Fruit fly (Drosophila melanogaster) whole organism, prepupa: ENCODE data around the gene net.

Experiments
- Sox102F ChIP-seq: fragments of 200-800 bp; sonication (Bioruptor generic); optimal IDR thresholded peaks from 2 replicates; lab custom pipeline; 2016; ENCODE audit warnings: missing biosample characterization, mild to moderate bottlenecking, missing genetic modification characterization
- fkh ChIP-seq: fragments of 200-800 bp; sonication (Bioruptor generic); optimal IDR thresholded peaks from 3 replicates; lab custom pipeline; 2017; ENCODE audit warnings: missing biosample characterization, mild to moderate bottlenecking, missing genetic modification characterization, moderate library complexity

DNA sequence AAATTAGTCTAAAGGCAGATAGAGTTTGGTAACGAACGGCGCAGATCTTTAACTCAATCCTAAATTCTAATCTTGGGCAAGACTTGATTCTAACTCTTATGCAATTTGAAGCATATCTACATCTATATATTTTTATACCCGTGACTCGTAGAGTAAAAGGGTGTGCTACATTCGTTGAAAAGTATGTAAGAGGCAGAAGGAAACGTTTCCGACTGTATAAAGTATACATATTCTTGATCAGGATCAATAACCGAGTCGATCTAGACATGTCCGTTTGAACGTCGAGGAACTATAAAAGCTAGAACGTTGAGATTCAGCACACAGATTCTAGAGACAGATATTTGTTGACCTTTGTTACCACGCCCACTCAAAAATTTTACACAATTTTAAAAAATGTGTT lies 29.2 kb upstream of the net start, which contains the start of gene CG13694:
- no peak for TF ChIP-seq Sox102F (GFP tag; lab: Kevin White, UChicago)
- no peak for TF ChIP-seq fkh
